Fruit fly (Drosophila melanogaster) whole organism, pupa: ENCODE data around the gene CG7156.

ENCODE experiments used
- CG10348 ChIP-seq: fragments of 200-800 bp; sonication (Bioruptor generic); IDR thresholded peaks from 2 replicates; pipeline ENCODE4 v1.3.6; 2022; ENCODE audit warnings: missing biosample characterization, missing genetic modification characterization
- CG12605 ChIP-seq: fragments of 200-800 bp; sonication (Bioruptor generic); IDR thresholded peaks from 2 replicates; pipeline ENCODE4 v1.3.6; 2022; ENCODE audit warnings: missing biosample characterization, missing genetic modification characterization
- CG13204 ChIP-seq: fragments of 200-800 bp; sonication (Bioruptor generic); optimal IDR thresholded peaks from 2 replicates; lab custom pipeline; 2018; ENCODE audit warnings: missing biosample characterization, mild to moderate bottlenecking, missing genetic modification characterization, moderate library complexity
- CG14655 ChIP-seq: fragments of 200-800 bp; sonication (Bioruptor generic); optimal IDR thresholded peaks from 3 replicates; lab custom pipeline; 2017; ENCODE audit warnings: mild to moderate bottlenecking, missing biosample characterization, missing genetic modification reagents, missing genetic modification characterization
- CG15710 ChIP-seq: fragments of 200-800 bp; sonication (Bioruptor generic); optimal IDR thresholded peaks from 2 replicates; lab custom pipeline; 2018; ENCODE audit warnings: missing biosample characterization, mild to moderate bottlenecking, missing genetic modification characterization, moderate library complexity
- CG17806 ChIP-seq: fragments of 200-800 bp; sonication (Bioruptor generic); optimal IDR thresholded peaks from 2 replicates; lab custom pipeline; 2018; ENCODE audit warnings: missing biosample characterization, mild to moderate bottlenecking, missing genetic modification characterization, moderate library complexity
- CG32121 ChIP-seq: fragments of 200-800 bp; sonication (Bioruptor generic); IDR thresholded peaks from 2 replicates; pipeline ENCODE4 v1.3.6; 2022; ENCODE audit warnings: missing biosample characterization, missing genetic modification characterization
- CG34367 ChIP-seq: fragments of 200-800 bp; sonication (Bioruptor generic); optimal IDR thresholded peaks from 2 replicates; lab custom pipeline; 2018; ENCODE audit warnings: missing biosample characterization, mild to moderate bottlenecking, missing genetic modification characterization
- CG4496 ChIP-seq: fragments of 200-800 bp; sonication (Bioruptor generic); IDR thresholded peaks from 3 replicates; pipeline ENCODE4 v1.3.6; 2022; ENCODE audit warnings: missing biosample characterization, missing genetic modification characterization
- CG8159 ChIP-seq: fragments of 200-800 bp; sonication (Bioruptor generic); optimal IDR thresholded peaks from 3 replicates; lab custom pipeline; 2018; ENCODE audit warnings: missing biosample characterization, mild to moderate bottlenecking, missing genetic modification characterization, moderate library complexity
- CG8301 ChIP-seq: fragments of 200-800 bp; sonication (Bioruptor generic); optimal IDR thresholded peaks from 2 replicates; lab custom pipeline; 2018; ENCODE audit warnings: missing biosample characterization, mild to moderate bottlenecking, missing genetic modification characterization
- CG9948 ChIP-seq: fragments of 200-800 bp; sonication (Bioruptor generic); optimal IDR thresholded peaks from 2 replicates; lab custom pipeline; 2018; ENCODE audit warnings: missing biosample characterization, mild to moderate bottlenecking, missing genetic modification characterization, moderate library complexity
- D1 ChIP-seq: fragments of 200-800 bp; sonication (Bioruptor generic); optimal IDR thresholded peaks from 2 replicates; lab custom pipeline; 2018; ENCODE audit warnings: missing biosample characterization, mild to moderate bottlenecking, missing genetic modification characterization, moderate library complexity
- EcR ChIP-seq: fragments of 200-800 bp; sonication (Bioruptor generic); optimal IDR thresholded peaks from 3 replicates; lab custom pipeline; 2019; ENCODE audit warnings: missing biosample characterization, missing genetic modification characterization, mild to moderate bottlenecking, moderate library complexity, missing genetic modification reagents
- Ets98B ChIP-seq: fragments of 200-800 bp; sonication (Bioruptor generic); IDR thresholded peaks from 2 replicates; pipeline ENCODE4 v1.3.6; 2022; ENCODE audit warnings: missing biosample characterization, missing genetic modification characterization
- Pif1A ChIP-seq: fragments of 200-800 bp; sonication (Bioruptor generic); optimal IDR thresholded peaks from 3 replicates; lab custom pipeline; 2016; ENCODE audit warnings: missing biosample characterization, missing genetic modification characterization
- Pif1B ChIP-seq: fragments of 200-800 bp; sonication (Bioruptor generic); optimal IDR thresholded peaks from 3 replicates; lab custom pipeline; 2016; ENCODE audit warnings: missing biosample characterization, missing genetic modification characterization
- Snoo ChIP-seq: fragments of 200-800 bp; sonication (Bioruptor generic); optimal IDR thresholded peaks from 3 replicates; lab custom pipeline; 2017; ENCODE audit warnings: missing biosample characterization, mild to moderate bottlenecking, missing genetic modification characterization, inconsistent platforms
- fd96Ca ChIP-seq: fragments of 200-800 bp; sonication (Bioruptor generic); IDR thresholded peaks from 3 replicates; pipeline ENCODE4 v1.3.6; 2022; ENCODE audit warnings: missing biosample characterization, missing genetic modification characterization
- gl ChIP-seq: fragments of 200-800 bp; sonication (Bioruptor generic); optimal IDR thresholded peaks from 2 replicates; lab custom pipeline; 2018; ENCODE audit warnings: missing biosample characterization, mild to moderate bottlenecking, missing genetic modification characterization
- rn ChIP-seq: fragments of 200-800 bp; sonication (Bioruptor generic); IDR thresholded peaks from 2 replicates; pipeline ENCODE4 v1.3.6; 2022; ENCODE audit warnings: missing biosample characterization, missing genetic modification characterization

The CG7156 gene

DNA sequence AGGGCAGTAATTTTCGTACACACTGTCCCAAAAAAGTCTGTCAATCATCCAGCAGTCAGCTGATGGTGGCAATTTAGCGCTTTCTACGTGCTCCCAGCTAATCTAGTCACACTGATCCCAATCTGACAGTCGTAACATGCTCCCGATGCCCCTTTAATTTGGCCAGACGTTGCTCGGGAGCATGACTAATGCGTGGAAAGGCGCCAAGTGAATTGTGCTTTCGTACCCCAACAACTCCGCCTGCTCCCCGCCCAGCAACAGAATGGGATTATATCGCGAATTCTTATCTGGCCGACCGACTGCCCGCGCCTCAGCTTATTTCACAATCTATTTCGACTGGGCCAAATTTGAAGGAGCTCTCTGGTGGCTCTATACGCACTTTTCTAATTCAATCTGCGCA is 35.4 kb upstream of the CG7156 start:
- 0 out of 2 replicates have a peak, but pooled peaks have one; percentile 33 for TF ChIP-seq CG32121 (GFP tag; lab: Robert Waterston, UW)
- no peak for TF ChIP-seq CG15710

DNA sequence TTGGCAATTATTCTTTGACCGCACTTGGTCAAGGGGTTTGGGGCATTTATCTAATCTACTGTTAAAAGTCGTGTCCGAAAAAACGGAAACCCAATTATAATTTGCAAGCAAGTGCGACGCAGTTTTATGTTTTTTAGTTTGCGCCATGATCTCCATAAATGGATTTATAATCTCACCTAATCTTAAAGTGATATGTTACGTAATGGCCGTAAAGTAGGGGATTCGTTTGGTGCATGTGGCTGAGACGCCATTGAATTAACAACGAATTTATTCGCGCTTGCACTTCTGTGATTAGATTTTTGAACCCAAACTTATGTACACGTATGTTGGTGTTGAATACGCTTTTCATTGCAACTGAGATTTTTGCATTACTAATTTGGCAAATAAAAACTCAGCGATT is 34.7 kb upstream of the CG7156 start:
- TF ChIP-seq Snoo (tag; lab: Kevin White, UChicago) (no peak), CG12605 (GFP tag; lab: Robert Waterston, UW) (no peak), CG13204 (GFP tag; lab: Kevin White, UChicago) (no peak), CG8159 (tag; lab: Kevin White, UChicago) (no peak), CG34367 (tag; lab: Kevin White, UChicago) (no peak), Pif1A (GFP tag; lab: Kevin White, UChicago) (no peak), gl (tag; lab: Kevin White, UChicago) (no peak), CG14655 (GFP tag; lab: Kevin White, UChicago) (no peak), Ets98B (GFP tag; lab: Robert Waterston, UW) (no peak), CG8301 (tag; lab: Kevin White, UChicago) (no peak), CG10348 (GFP tag; lab: Robert Waterston, UW) (no peak), fd96Ca (no peak), CG15710 (no peak), rn (GFP tag; lab: Robert Waterston, UW) (no peak), Pif1B (no peak), EcR (GFP tag; lab: Kevin White, UChicago) (no peak), D1 (tag; lab: Kevin White, UChicago) (no peak), CG32121 (GFP tag; lab: Robert Waterston, UW) (no peak), CG9948 (no peak), CG4496 (no peak)
- TF ChIP-seq, all 21 proteins: peak for 0

DNA sequence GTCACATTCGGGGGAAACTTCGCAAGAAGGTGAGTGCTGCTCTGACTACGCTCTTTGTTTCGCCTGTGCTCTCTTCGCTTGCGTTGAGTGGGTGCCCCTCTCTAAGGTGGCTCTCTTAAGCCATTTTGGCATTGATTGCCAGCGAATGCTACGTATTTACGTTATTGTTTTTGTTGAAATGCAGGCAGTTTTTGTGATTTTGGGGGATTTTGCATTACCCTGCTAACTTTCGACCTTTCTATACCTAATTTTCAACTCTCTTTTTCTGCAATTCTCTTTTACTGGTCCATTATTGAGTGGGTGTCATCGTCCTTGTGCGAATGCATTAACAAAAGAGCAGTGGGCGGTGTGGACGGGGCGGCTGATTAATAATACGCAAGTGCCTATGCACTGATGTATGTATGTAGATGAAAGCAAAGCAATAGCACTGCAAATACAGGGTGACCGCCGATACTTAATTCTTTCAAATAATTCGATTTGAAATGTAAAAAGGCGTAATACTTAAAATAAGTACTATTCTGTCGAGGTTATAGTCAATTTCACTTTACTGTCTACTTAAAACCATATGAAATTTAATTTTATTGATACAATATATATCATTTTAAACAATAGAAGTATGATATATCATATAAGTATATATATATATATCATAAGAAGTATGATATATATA is 33.3 kb upstream of the CG7156 start:
- peak; percentile 9 for TF ChIP-seq CG15710
- peak; percentile 25 for TF ChIP-seq CG17806 (tag; lab: Kevin White, UChicago)
- no peak for TF ChIP-seq CG14655 (GFP tag; lab: Kevin White, UChicago)
- no peak for TF ChIP-seq CG8159 (tag; lab: Kevin White, UChicago)
- TF ChIP-seq EcR (GFP tag; lab: Kevin White, UChicago): peak; percentile 94
- TF ChIP-seq CG10348 (GFP tag; lab: Robert Waterston, UW): no peak
- no peak for TF ChIP-seq rn (GFP tag; lab: Robert Waterston, UW)
- peak; percentile 10; the same call in 1 of the 2 replicates for TF ChIP-seq Ets98B (GFP tag; lab: Robert Waterston, UW)
- TF ChIP-seq CG9948: no peak
- TF ChIP-seq CG4496: peak; percentile 69
- TF ChIP-seq CG8301 (tag; lab: Kevin White, UChicago): no peak
- peak; percentile 75 for TF ChIP-seq CG32121 (GFP tag; lab: Robert Waterston, UW)
- no peak for TF ChIP-seq Pif1A (GFP tag; lab: Kevin White, UChicago)
- TF ChIP-seq fd96Ca: no peak; the same call in 2 of the 3 replicates
- peak; percentile 5 for TF ChIP-seq Pif1B
- TF ChIP-seq CG12605 (GFP tag; lab: Robert Waterston, UW): peak; percentile 67
- TF ChIP-seq CG34367 (tag; lab: Kevin White, UChicago): peak; percentile 19
- no peak for TF ChIP-seq D1 (tag; lab: Kevin White, UChicago)
- no peak for TF ChIP-seq gl (tag; lab: Kevin White, UChicago)

DNA sequence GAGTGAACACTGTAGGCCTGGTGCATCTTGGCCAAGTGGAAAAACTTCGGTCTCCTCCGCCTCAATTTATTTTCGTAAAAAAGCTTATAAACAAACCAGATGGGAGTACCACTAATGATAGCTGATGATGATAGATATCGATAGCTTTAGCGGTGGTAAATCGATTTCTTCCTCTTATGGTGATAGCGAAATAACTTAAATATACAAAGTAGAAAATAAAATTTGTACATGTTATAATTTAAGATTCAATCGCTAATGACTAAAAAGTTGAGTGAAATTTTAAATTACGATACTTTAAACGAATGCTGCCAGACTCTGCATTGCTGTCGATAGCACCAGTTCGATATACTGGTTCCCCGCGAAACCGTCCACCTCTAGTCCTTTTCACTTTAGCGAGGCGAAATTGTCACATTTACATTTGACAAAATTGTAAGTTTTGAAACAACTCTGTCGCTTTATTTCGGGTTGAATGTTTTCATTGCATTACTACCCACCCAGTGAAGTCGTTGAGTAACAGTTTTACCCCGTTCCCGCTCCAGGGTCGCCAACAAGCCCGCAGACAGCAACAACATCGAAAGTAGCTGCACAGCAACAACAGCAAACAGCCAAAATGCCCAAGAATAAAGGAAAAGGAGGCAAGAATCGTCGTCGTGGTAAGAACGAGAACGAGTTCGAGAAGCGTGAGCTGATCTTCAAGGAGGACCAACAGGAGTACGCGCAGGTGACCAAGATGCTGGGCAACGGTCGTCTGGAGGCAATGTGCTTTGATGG is 32.6 kb upstream of the CG7156 start, which contains the start of the genes Vps39 and eIF1A:
Vps39 (minus strand) TSS at position 119 of the 771 bp plus-strand sequence.
eIF1A (plus strand) TSS at position 338 of the 771 bp plus-strand sequence.
- TF ChIP-seq CG14655 (GFP tag; lab: Kevin White, UChicago): no peak
- no peak for TF ChIP-seq CG10348 (GFP tag; lab: Robert Waterston, UW)
- TF ChIP-seq fd96Ca: no peak
- no peak for TF ChIP-seq CG8159 (tag; lab: Kevin White, UChicago)
- no peak for TF ChIP-seq CG34367 (tag; lab: Kevin White, UChicago)
- TF ChIP-seq CG32121 (GFP tag; lab: Robert Waterston, UW): no peak
- TF ChIP-seq CG4496: no peak
- no peak for TF ChIP-seq gl (tag; lab: Kevin White, UChicago)
- TF ChIP-seq Snoo (tag; lab: Kevin White, UChicago): no peak
- TF ChIP-seq Pif1A (GFP tag; lab: Kevin White, UChicago): no peak
- TF ChIP-seq, all 21 proteins: peak for 0

DNA sequence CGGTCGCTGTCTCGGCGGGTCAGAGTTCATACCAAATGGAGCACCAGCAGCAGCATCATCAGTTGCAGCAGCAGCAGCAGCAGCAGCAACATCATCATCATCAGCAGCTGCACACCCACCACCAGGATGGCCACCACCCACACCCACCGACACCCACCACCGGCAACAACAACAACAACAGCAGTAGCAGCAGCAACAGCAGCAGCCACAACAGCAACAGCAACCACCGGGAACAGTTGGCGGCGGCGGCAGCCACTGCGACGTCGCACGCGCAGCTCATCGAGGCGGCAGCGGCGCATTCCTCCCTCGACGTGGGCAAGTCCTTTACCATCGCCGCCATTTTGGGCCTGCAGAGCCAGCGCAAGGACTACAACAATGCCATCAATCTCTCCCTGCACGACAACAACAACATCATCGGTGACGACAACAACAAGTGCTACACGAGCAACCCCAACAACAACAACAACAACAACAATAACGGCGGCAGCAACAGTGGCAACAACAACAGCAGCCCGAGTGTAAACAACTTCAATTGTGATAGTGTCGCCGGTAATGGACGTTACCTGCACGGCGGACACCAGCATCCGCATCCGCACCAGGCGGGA is 27.9 kb upstream of the CG7156 start:
- TF ChIP-seq Ets98B (GFP tag; lab: Robert Waterston, UW) (no peak), rn (GFP tag; lab: Robert Waterston, UW) (no peak), CG14655 (GFP tag; lab: Kevin White, UChicago) (no peak), CG8159 (tag; lab: Kevin White, UChicago) (no peak), fd96Ca (no peak), Pif1A (GFP tag; lab: Kevin White, UChicago) (no peak), CG4496 (no peak), CG17806 (tag; lab: Kevin White, UChicago) (no peak), CG9948 (no peak), CG8301 (tag; lab: Kevin White, UChicago) (no peak), D1 (tag; lab: Kevin White, UChicago) (no peak)
- TF ChIP-seq, all 21 proteins: peak for 0
